Fruit fly (Drosophila melanogaster): ENCODE data around the gene UGP.
A peak's percentile ranks its signal among the peaks of the same experiment; 100 is the strongest.

- TF ChIP-seq CG16779 (tag; optimal IDR thresholded peaks at IDR 0.05): peak; percentile 99
- TF ChIP-seq OdsH (GFP tag; optimal IDR thresholded peaks at IDR 0.05): peak; percentile 100
- TF ChIP-seq Gug (GFP tag; IDR thresholded peaks at IDR 0.05): peak; percentile 100
- peak; percentile 100 for TF ChIP-seq CG6276 (GFP tag; optimal IDR thresholded peaks at IDR 0.05)
- TF ChIP-seq Hr39 (GFP tag; optimal IDR thresholded peaks at IDR 0.05): peak; percentile 99
- TF ChIP-seq CG10631 (GFP tag; optimal IDR thresholded peaks at IDR 0.05): peak; percentile 100
- TF ChIP-seq Blimp-1 (GFP tag; optimal IDR thresholded peaks at IDR 0.05): peak; percentile 98
- peak; percentile 99 for TF ChIP-seq Sox15 (GFP tag; optimal IDR thresholded peaks at IDR 0.05)
- TF ChIP-seq Sox14 (GFP tag; optimal IDR thresholded peaks at IDR 0.05): peak; percentile 100
- peak; percentile 99 for TF ChIP-seq ss (GFP tag; optimal IDR thresholded peaks at IDR 0.05)
- peak; percentile 100 for TF ChIP-seq CG6854 (GFP tag; optimal IDR thresholded peaks at IDR 0.05)
- peak; percentile 70 for TF ChIP-seq Hr38 (GFP tag; optimal IDR thresholded peaks at IDR 0.05)
These were observed 24.8 kb upstream of the UGP start, which contains the start of gene Hsp27 for dm6 chr3L:9383345-9384075.

All from whole organism, prepupa.